Worm (Caenorhabditis elegans) whole organism, midembryonic: ENCODE data around the gene clec-163.
"Not testable (repeated sequence)": the region's sequence is repeated elsewhere in the genome, so short reads cannot be mapped to it uniquely, and the experiment has no call there.

Source experiments
- T22C8.4 ChIP-seq: fragments of 200-800 bp; sonication (Bioruptor generic); IDR thresholded peaks from 2 replicates; pipeline ENCODE4 v1.3.6; 2022; ENCODE audit warnings: missing genetic modification characterization, missing compliant biosample characterization
- cog-1 ChIP-seq: sonication (generic microtip); optimal IDR thresholded peaks from 2 replicates; lab custom pipeline; 2016; ENCODE audit warnings: missing genetic modification characterization, missing compliant biosample characterization
- flt-1 ChIP-seq: fragments of 200-800 bp; sonication (Bioruptor generic); IDR thresholded peaks from 2 replicates; pipeline ENCODE4 v1.3.6; 2022; ENCODE audit warnings: missing genetic modification characterization, missing compliant biosample characterization
- klf-2 ChIP-seq: fragments of 200-800 bp; sonication (Bioruptor generic); conservative IDR thresholded peaks from 2 replicates; pipeline ENCODE4 v1.3.6; 2022; ENCODE audit warnings: missing genetic modification reagents, missing genetic modification characterization, missing compliant biosample characterization
- med-1 ChIP-seq: sonication (generic microtip); optimal IDR thresholded peaks from 2 replicates; lab custom pipeline; 2017; ENCODE audit warnings: missing genetic modification characterization, mild to moderate bottlenecking, missing compliant biosample characterization, antibody characterized with exemption, missing genetic modification reagents; ENCODE audit not compliant: insufficient read depth
- ref-1 ChIP-seq: fragments of 200-800 bp; sonication (Bioruptor generic); conservative IDR thresholded peaks from 2 replicates; pipeline ENCODE4 v1.3.6; 2022; ENCODE audit warnings: missing genetic modification reagents, missing genetic modification characterization, missing compliant biosample characterization
- tab-1 ChIP-seq: fragments of 200-800 bp; sonication (Bioruptor generic); IDR thresholded peaks from 2 replicates; pipeline ENCODE4 v1.3.6; 2022; ENCODE audit warnings: missing genetic modification characterization, missing compliant biosample characterization
- ztf-23 ChIP-seq: fragments of 200-800 bp; sonication (Bioruptor generic); IDR thresholded peaks from 2 replicates; pipeline ENCODE4 v1.3.6; 2022; ENCODE audit warnings: missing genetic modification reagents, missing genetic modification characterization, missing compliant biosample characterization
- ztf-29 ChIP-seq: fragments of 200-800 bp; sonication (Bioruptor generic); IDR thresholded peaks from 2 replicates; pipeline ENCODE4 v1.3.6; 2022; ENCODE audit warnings: missing genetic modification reagents, missing genetic modification characterization, missing compliant biosample characterization

Gene clec-163

ce11 chrIII:10794049-10794448 lies at the start of gene clec-163:
TSS of gene clec-163 (plus strand) at chrIII:10794349.
- no peak for TF ChIP-seq cog-1 (tag; lab: Kevin White, UChicago)

ce11 chrIII:10746406-10746807 lies 47.7 kb upstream of the clec-163 start:
- TF ChIP-seq med-1 = no peak
- TF ChIP-seq cog-1 (tag; lab: Kevin White, UChicago) = no peak
- TF ChIP-seq ztf-23 (GFP tag; lab: Robert Waterston, UW) = no peak
- no peak for TF ChIP-seq klf-2 (GFP tag; lab: Robert Waterston, UW)
- no peak for TF ChIP-seq flt-1 (GFP tag; lab: Robert Waterston, UW)
- TF ChIP-seq T22C8.4 (GFP tag; lab: Robert Waterston, UW) = no peak
- no peak for TF ChIP-seq ref-1 (GFP tag; lab: Robert Waterston, UW)

ce11 chrIII:10747620-10748479 lies 46.3 kb upstream of the clec-163 start, which contains the start of the genes ran-1 and dkc-1:
TSS of gene ran-1 (minus strand) at chrIII:10747728.
TSS of gene dkc-1 (plus strand) at chrIII:10748429.
- no peak for TF ChIP-seq ztf-29 (GFP tag; lab: Robert Waterston, UW)
- no peak for TF ChIP-seq tab-1 (GFP tag; lab: Robert Waterston, UW)
- peak; percentile 50 for TF ChIP-seq cog-1 (tag; lab: Kevin White, UChicago)
- TF ChIP-seq flt-1 (GFP tag; lab: Robert Waterston, UW) = no peak
- TF ChIP-seq ref-1 (GFP tag; lab: Robert Waterston, UW) = no peak
- no peak for TF ChIP-seq klf-2 (GFP tag; lab: Robert Waterston, UW)
- TF ChIP-seq T22C8.4 (GFP tag; lab: Robert Waterston, UW) = peak; percentile 72
- no peak for TF ChIP-seq med-1
- TF ChIP-seq ztf-23 (GFP tag; lab: Robert Waterston, UW) = peak; percentile 100

ce11 chrIII:10750043-10750442 lies 44.1 kb upstream of the clec-163 start, which contains the start of gene enu-3.6:
TSS of gene enu-3.6 (plus strand) at chrIII:10750434.
- TF ChIP-seq tab-1, ztf-23, flt-1 (GFP tag; lab: Robert Waterston, UW): not testable (repeated sequence)

ce11 chrIII:10754379-10754778 lies 39.8 kb upstream of the clec-163 start:
- TF ChIP-seq ztf-29 (GFP tag; lab: Robert Waterston, UW) = no peak
- TF ChIP-seq tab-1 (GFP tag; lab: Robert Waterston, UW) = no peak
- TF ChIP-seq med-1 = no peak
- no peak for TF ChIP-seq T22C8.4 (GFP tag; lab: Robert Waterston, UW)
- TF ChIP-seq klf-2 (GFP tag; lab: Robert Waterston, UW) = no peak
- no peak for TF ChIP-seq cog-1 (tag; lab: Kevin White, UChicago)
- no peak for TF ChIP-seq ztf-23 (GFP tag; lab: Robert Waterston, UW)
- TF ChIP-seq ref-1 (GFP tag; lab: Robert Waterston, UW) = no peak
- no peak for TF ChIP-seq flt-1 (GFP tag; lab: Robert Waterston, UW)

ce11 chrIII:10755480-10756066 lies 38.6 kb upstream of the clec-163 start, which contains the start of gene hpl-2:
TSS of gene hpl-2 (minus strand) at chrIII:10755530.
- TF ChIP-seq ztf-23 (GFP tag; lab: Robert Waterston, UW) (no peak), T22C8.4 (GFP tag; lab: Robert Waterston, UW) (no peak), cog-1 (tag; lab: Kevin White, UChicago) (no peak), klf-2 (GFP tag; lab: Robert Waterston, UW) (no peak), ref-1 (GFP tag; lab: Robert Waterston, UW) (no peak), flt-1 (GFP tag; lab: Robert Waterston, UW) (no peak), ztf-29 (GFP tag; lab: Robert Waterston, UW) (no peak)

ce11 chrIII:10757540-10757939 lies 36.6 kb upstream of the clec-163 start, which contains the start of gene rnf-113:
TSS of gene rnf-113 (minus strand) at chrIII:10757640.
- TF ChIP-seq T22C8.4 (GFP tag; lab: Robert Waterston, UW) (no peak), med-1 (no peak), flt-1 (GFP tag; lab: Robert Waterston, UW) (no peak), cog-1 (tag; lab: Kevin White, UChicago) (no peak), klf-2 (GFP tag; lab: Robert Waterston, UW) (no peak), ztf-29 (GFP tag; lab: Robert Waterston, UW) (no peak), ref-1 (GFP tag; lab: Robert Waterston, UW) (no peak), tab-1 (GFP tag; lab: Robert Waterston, UW) (no peak), ztf-23 (GFP tag; lab: Robert Waterston, UW) (no peak)

- no peak for TF ChIP-seq tab-1 (GFP tag; lab: Robert Waterston, UW)
- no peak for TF ChIP-seq klf-2 (GFP tag; lab: Robert Waterston, UW)
- TF ChIP-seq flt-1 (GFP tag; lab: Robert Waterston, UW) = no peak
- no peak for TF ChIP-seq ztf-23 (GFP tag; lab: Robert Waterston, UW)
- TF ChIP-seq T22C8.4 (GFP tag; lab: Robert Waterston, UW) = no peak
- TF ChIP-seq cog-1 (tag; lab: Kevin White, UChicago) = no peak
- no peak for TF ChIP-seq ref-1 (GFP tag; lab: Robert Waterston, UW)
- no peak for TF ChIP-seq med-1
- no peak for TF ChIP-seq ztf-29 (GFP tag; lab: Robert Waterston, UW)
These were observed 35.7 kb upstream of the clec-163 start, which contains the start of gene K01G5.10 for ce11 chrIII:10758422-10758821. TSS of gene K01G5.10 (minus strand) at chrIII:10758522.
